Worm (Caenorhabditis elegans) whole organism, L1 larva: ENCODE data around the gene C53D6.8.

Experiments used
- C04F5.9 ChIP-seq: sonication (generic microtip); optimal IDR thresholded peaks from 2 replicates; lab custom pipeline; 2016; ENCODE audit warnings: missing genetic modification characterization, missing compliant biosample characterization
- C16A3.4 ChIP-seq: fragments of 150-350 bp; optimal IDR thresholded peaks from 2 replicates; lab custom pipeline; 2014; ENCODE audit warnings: missing biosample characterization, missing genetic modification characterization
- F16B12.6 ChIP-seq: fragments of 150-350 bp; optimal IDR thresholded peaks from 2 replicates; lab custom pipeline; 2014; ENCODE audit warnings: missing biosample characterization, missing genetic modification characterization
- Y116A8C.19 ChIP-seq: sonication (generic microtip); optimal IDR thresholded peaks from 2 replicates; lab custom pipeline; 2016; ENCODE audit warnings: missing compliant biosample characterization, missing genetic modification characterization, borderline replicate concordance
- aha-1 ChIP-seq: fragments of 150-350 bp; optimal IDR thresholded peaks from 2 replicates; lab custom pipeline; 2014; ENCODE audit warnings: missing biosample characterization, missing genetic modification characterization
- alr-1 ChIP-seq: fragments of 200-800 bp; sonication (Bioruptor generic); optimal IDR thresholded peaks from 2 replicates; lab custom pipeline; 2018; ENCODE audit warnings: borderline replicate concordance, mild to moderate bottlenecking, missing genetic modification characterization, missing compliant biosample characterization
- aly-2 ChIP-seq: fragments of 150-350 bp; optimal IDR thresholded peaks from 2 replicates; lab custom pipeline; 2014; ENCODE audit warnings: missing biosample characterization, missing genetic modification characterization
- ceh-8 ChIP-seq: fragments of 200-800 bp; sonication (Bioruptor generic); optimal IDR thresholded peaks from 2 replicates; lab custom pipeline; 2018; ENCODE audit warnings: mild to moderate bottlenecking, missing genetic modification characterization, moderate library complexity, missing compliant biosample characterization
- dsc-1 ChIP-seq: sonication (generic microtip); optimal IDR thresholded peaks from 2 replicates; lab custom pipeline; 2016; ENCODE audit warnings: mild to moderate bottlenecking, missing genetic modification characterization, missing compliant biosample characterization
- efl-1 ChIP-seq, 4 experiments: fragments of 150-350 bp; optimal IDR thresholded peaks in 3 of 4; peaks in 1 of 4; 1 replicate in 1 of 4; 2 replicates in 3 of 4; lab custom pipeline; 2014; ENCODE audit warnings: missing biosample characterization in 2 of 4, missing genetic modification characterization in 2 of 4, missing genetic modification reagents in 2 of 4
- efl-3 ChIP-seq: fragments of 200-800 bp; sonication (Bioruptor generic); optimal IDR thresholded peaks from 2 replicates; lab custom pipeline; 2018; ENCODE audit warnings: mild to moderate bottlenecking, missing genetic modification characterization, missing compliant biosample characterization
- egl-27 ChIP-seq, 2 experiments: fragments of 150-350 bp in 1 of 2; sonication (generic microtip); optimal IDR thresholded peaks; 3 replicates each; lab custom pipeline; 2017 to 2018; ENCODE audit warnings: missing biosample characterization in 2 of 2, missing genetic modification characterization in 2 of 2, missing genetic modification reagents in 2 of 2
- elt-2 ChIP-seq: sonication (generic microtip); optimal IDR thresholded peaks from 2 replicates; lab custom pipeline; 2016; ENCODE audit warnings: missing genetic modification characterization, mild to moderate bottlenecking, inconsistent platforms, missing compliant biosample characterization, missing genetic modification reagents
- fkh-10 ChIP-seq: sonication (generic microtip); optimal IDR thresholded peaks from 2 replicates; lab custom pipeline; 2017; ENCODE audit warnings: missing biosample characterization, missing genetic modification reagents, missing genetic modification characterization
- fkh-8 ChIP-seq: sonication (generic microtip); optimal IDR thresholded peaks from 2 replicates; lab custom pipeline; 2016; ENCODE audit warnings: mild to moderate bottlenecking, missing genetic modification characterization, missing compliant biosample characterization
- hlh-4 ChIP-seq: sonication (generic microtip); optimal IDR thresholded peaks from 2 replicates; lab custom pipeline; 2016; ENCODE audit warnings: mild to moderate bottlenecking, missing genetic modification characterization, missing compliant biosample characterization
- jun-1 ChIP-seq: fragments of 150-350 bp; optimal IDR thresholded peaks from 2 replicates; lab custom pipeline; 2014; ENCODE audit warnings: missing biosample characterization, missing genetic modification reagents, missing genetic modification characterization
- lsy-2 ChIP-seq, 2 experiments: fragments of 150-350 bp; optimal IDR thresholded peaks; 2 replicates each; lab custom pipeline; 2014; ENCODE audit warnings: missing biosample characterization in 2 of 2, missing genetic modification characterization in 2 of 2
- mep-1 ChIP-seq: fragments of 150-350 bp; optimal IDR thresholded peaks from 2 replicates; lab custom pipeline; 2014; ENCODE audit warnings: missing biosample characterization, missing genetic modification characterization
- nhr-20 ChIP-seq: sonication (generic microtip); optimal IDR thresholded peaks from 2 replicates; lab custom pipeline; 2016; ENCODE audit warnings: mild to moderate bottlenecking, missing genetic modification characterization, missing compliant biosample characterization
- nhr-237 ChIP-seq: fragments of 150-350 bp; optimal IDR thresholded peaks from 2 replicates; lab custom pipeline; 2014; ENCODE audit warnings: missing biosample characterization, missing genetic modification characterization
- nhr-28 ChIP-seq: fragments of 150-350 bp; optimal IDR thresholded peaks from 2 replicates; lab custom pipeline; 2014; ENCODE audit warnings: missing biosample characterization, missing genetic modification characterization
- nhr-47 ChIP-seq: sonication (generic microtip); optimal IDR thresholded peaks from 2 replicates; lab custom pipeline; 2016; ENCODE audit warnings: mild to moderate bottlenecking, missing genetic modification characterization, moderate library complexity, missing compliant biosample characterization
- pax-3 ChIP-seq: fragments of 200-800 bp; sonication (Bioruptor generic); optimal IDR thresholded peaks from 2 replicates; lab custom pipeline; 2018; ENCODE audit warnings: mild to moderate bottlenecking, missing genetic modification characterization, moderate library complexity, missing compliant biosample characterization
- rnt-1 ChIP-seq: sonication (generic microtip); optimal IDR thresholded peaks from 2 replicates; lab custom pipeline; 2016; ENCODE audit warnings: mild to moderate bottlenecking, missing genetic modification characterization, moderate library complexity, missing compliant biosample characterization
- snpc-4 ChIP-seq: fragments of 150-350 bp; optimal IDR thresholded peaks from 2 replicates; lab custom pipeline; 2014; ENCODE audit warnings: missing biosample characterization, missing genetic modification characterization
- sptf-1 ChIP-seq: fragments of 150-350 bp; optimal IDR thresholded peaks from 2 replicates; lab custom pipeline; 2014; ENCODE audit warnings: missing biosample characterization, missing genetic modification characterization
- sup-37 ChIP-seq: fragments of 200-800 bp; sonication (Bioruptor generic); optimal IDR thresholded peaks from 2 replicates; lab custom pipeline; 2018; ENCODE audit warnings: mild to moderate bottlenecking, missing genetic modification characterization, missing compliant biosample characterization
- tlp-1 ChIP-seq: fragments of 150-350 bp; optimal IDR thresholded peaks from 2 replicates; lab custom pipeline; 2014; ENCODE audit warnings: missing biosample characterization, missing genetic modification characterization
- unc-30 ChIP-seq: sonication (generic microtip); optimal IDR thresholded peaks from 2 replicates; lab custom pipeline; 2017; ENCODE audit warnings: missing biosample characterization, missing genetic modification characterization
- unc-62 ChIP-seq: fragments of 150-350 bp; optimal IDR thresholded peaks from 2 replicates; lab custom pipeline; 2014; ENCODE audit warnings: missing biosample characterization, missing genetic modification reagents, missing genetic modification characterization
- unc-98 ChIP-seq: fragments of 200-800 bp; sonication (Bioruptor generic); IDR thresholded peaks from 2 replicates; pipeline ENCODE4 v1.3.6; 2022; ENCODE audit warnings: missing genetic modification characterization, missing compliant biosample characterization
- xbp-1 ChIP-seq: sonication (generic microtip); optimal IDR thresholded peaks from 2 replicates; lab custom pipeline; 2016; ENCODE audit warnings: missing genetic modification characterization, missing compliant biosample characterization
- zag-1 ChIP-seq: fragments of 150-350 bp; optimal IDR thresholded peaks from 2 replicates; lab custom pipeline; 2014; ENCODE audit warnings: missing biosample characterization, missing genetic modification characterization
- ztf-11 ChIP-seq, 2 experiments: sonication (generic microtip); optimal IDR thresholded peaks; 2 replicates each; lab custom pipeline; 2016 to 2017; ENCODE audit warnings: missing genetic modification characterization in 2 of 2, missing biosample characterization in 1 of 2, missing compliant biosample characterization in 1 of 2
- ztf-4 ChIP-seq: fragments of 150-350 bp; optimal IDR thresholded peaks from 2 replicates; lab custom pipeline; 2014; ENCODE audit warnings: missing biosample characterization, missing genetic modification characterization

C53D6.8 gene

DNA sequence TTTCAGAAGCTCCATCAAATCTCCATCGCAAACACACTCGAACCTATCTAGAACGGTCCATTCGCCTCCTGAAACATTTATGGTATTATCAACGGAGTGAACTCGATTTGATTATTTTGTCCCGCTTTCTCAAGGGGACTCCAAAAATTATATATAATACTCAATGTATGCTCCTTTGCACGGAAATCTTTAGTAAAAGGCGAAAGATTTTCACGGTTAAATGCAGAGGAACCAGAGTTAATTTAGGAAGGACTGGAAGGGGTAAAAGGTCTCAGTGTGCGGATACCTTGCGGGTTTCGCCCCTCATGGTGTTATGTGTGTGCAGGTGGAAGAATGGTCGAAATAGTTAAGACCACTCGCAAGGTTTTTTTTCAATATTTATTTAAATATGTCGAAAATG, 1.4 kb downstream of the C53D6.8 start:
- TF ChIP-seq ztf-4 (tag; lab: Kevin White, UChicago) (no peak), snpc-4 (tag; lab: Kevin White, UChicago) (peak; percentile 79)

- TF ChIP-seq unc-30 (tag; lab: Kevin White, UChicago) = no peak
- no peak for TF ChIP-seq F16B12.6 (tag; lab: Kevin White, UChicago)
- TF ChIP-seq alr-1 = no peak
- TF ChIP-seq nhr-28 = no peak
- no peak for TF ChIP-seq rnt-1 (tag; lab: Kevin White, UChicago)
- TF ChIP-seq ceh-8 (GFP tag; lab: Kevin White, UChicago) = no peak
- no peak for TF ChIP-seq nhr-20 (tag; lab: Kevin White, UChicago)
- TF ChIP-seq nhr-47 (tag; lab: Kevin White, UChicago) = no peak
- TF ChIP-seq C16A3.4 (tag; lab: Kevin White, UChicago) = no peak
- TF ChIP-seq nhr-237 (tag; lab: Kevin White, UChicago) = no peak
- no peak for TF ChIP-seq efl-3 (GFP tag; lab: Kevin White, UChicago)
- no peak for TF ChIP-seq hlh-4 (tag; lab: Kevin White, UChicago)
- TF ChIP-seq C04F5.9 = no peak
- TF ChIP-seq elt-2 = no peak
Measured at ce11 chrIV:9000664-9001063, 1.9 kb downstream of the C53D6.8 start.

- TF ChIP-seq ztf-11 (tag; optimal IDR thresholded peaks at IDR 0.05; lab: Kevin White, UChicago) (no peak), aly-2 (tag; lab: Kevin White, UChicago) (no peak), zag-1 (tag; lab: Kevin White, UChicago) (no peak), sptf-1 (tag; lab: Kevin White, UChicago) (no peak), mep-1 (tag; lab: Kevin White, UChicago) (no peak), tlp-1 (tag; lab: Kevin White, UChicago) (no peak), unc-62 (no peak), aha-1 (tag; lab: Kevin White, UChicago) (no peak), lsy-2 (tag; optimal IDR thresholded peaks at IDR 0.05; lab: Kevin White, UChicago) (no peak), unc-30 (tag; lab: Kevin White, UChicago) (no peak), dsc-1 (tag; lab: Kevin White, UChicago) (no peak), jun-1 (tag; lab: Kevin White, UChicago) (no peak), unc-98 (GFP tag; lab: Robert Waterston, UW) (no peak), C04F5.9 (no peak), fkh-10 (GFP tag; lab: Kevin White, UChicago) (no peak)
- TF ChIP-seq, all 84 proteins: peak for 0
Measured at ce11 chrIV:8994487-8994886, 8.0 kb downstream of the C53D6.8 start.

- TF ChIP-seq Y116A8C.19 (tag; lab: Kevin White, UChicago) (no peak), egl-27 (tag; optimal IDR thresholded peaks at IDR 0.05; lab: Kevin White, UChicago) (no peak), fkh-8 (no peak), fkh-10 (GFP tag; lab: Kevin White, UChicago) (no peak), C16A3.4 (tag; lab: Kevin White, UChicago) (no peak), sup-37 (GFP tag; lab: Kevin White, UChicago) (no peak), pax-3 (no peak)
Measured at ce11 chrIV:8992786-8993185, 9.8 kb downstream of the C53D6.8 start, which contains the start of gene mltn-12. Gene mltn-12, plus strand, starts transcription at chrIV:8993086.

DNA sequence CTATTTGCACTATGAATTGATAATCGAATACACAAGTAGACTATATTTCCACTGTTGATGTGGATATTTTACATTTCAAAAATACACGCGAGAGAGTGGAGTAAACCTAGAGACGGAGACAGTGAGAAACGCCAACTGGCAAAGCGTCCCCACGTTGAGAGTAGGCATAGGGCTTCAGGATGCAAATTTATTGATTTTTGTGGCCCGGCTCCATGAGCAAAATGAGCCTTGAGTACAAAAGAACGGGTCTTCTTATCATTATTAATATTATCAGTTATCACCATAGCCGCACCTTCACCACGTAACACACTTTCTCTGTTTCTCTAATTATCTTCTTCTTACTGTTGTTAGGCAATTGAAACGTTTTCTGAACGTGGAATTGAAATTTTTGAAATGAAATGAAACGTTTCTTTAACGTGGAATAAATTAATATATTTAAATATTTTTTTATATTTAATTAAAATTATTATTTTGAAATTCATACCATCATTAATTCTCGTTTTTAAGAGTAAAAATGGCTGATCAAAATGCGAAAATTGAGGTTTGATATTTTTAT, 15.7 kb downstream of the C53D6.8 start, which contains the start of gene bre-1:
Gene bre-1, plus strand, starts transcription at position 506 of the 556 bp plus-strand sequence.
- peak; percentile 24 for TF ChIP-seq rnt-1 (tag; lab: Kevin White, UChicago)
- no peak for TF ChIP-seq efl-1 (optimal IDR thresholded peaks at IDR 0.05; lab: Kevin White, UChicago)
- TF ChIP-seq efl-1 (GFP tag; optimal IDR thresholded peaks at IDR 0.05 in 1 of 2; lab: Kevin White, UChicago) = peak in 1 of 2 experiments; percentile 83
- no peak for TF ChIP-seq xbp-1 (tag; lab: Kevin White, UChicago)
- peak; percentile 47 for TF ChIP-seq elt-2
